Worm (Caenorhabditis elegans) whole organism, L1 larva: ENCODE measurements around the gene T13C5.3.

Experiments
- F16B12.6 ChIP-seq: fragments of 150-350 bp; optimal IDR thresholded peaks from 2 replicates; lab custom pipeline; 2014; ENCODE audit warnings: missing biosample characterization, missing genetic modification characterization
- blmp-1 ChIP-seq: fragments of 150-350 bp; optimal IDR thresholded peaks from 2 replicates; lab custom pipeline; 2014; ENCODE audit warnings: missing biosample characterization, missing genetic modification characterization
- ceh-63 ChIP-seq: fragments of 200-800 bp; sonication (Bioruptor generic); optimal IDR thresholded peaks from 2 replicates; lab custom pipeline; 2018; ENCODE audit warnings: mild to moderate bottlenecking, missing genetic modification characterization, missing compliant biosample characterization
- ceh-8 ChIP-seq: fragments of 200-800 bp; sonication (Bioruptor generic); optimal IDR thresholded peaks from 2 replicates; lab custom pipeline; 2018; ENCODE audit warnings: mild to moderate bottlenecking, missing genetic modification characterization, moderate library complexity, missing compliant biosample characterization
- ceh-82 ChIP-seq, 3 experiments: fragments of 150-350 bp in 1 of 3; sonication (generic microtip) in 2 of 3; optimal IDR thresholded peaks; 2 replicates each; lab custom pipeline; 2014 to 2017; ENCODE audit warnings: missing biosample characterization in 3 of 3, missing genetic modification characterization in 3 of 3
- ceh-88 ChIP-seq: fragments of 200-800 bp; sonication (Bioruptor generic); IDR thresholded peaks from 2 replicates; pipeline ENCODE4 v1.3.6; 2022; ENCODE audit warnings: missing genetic modification characterization, missing compliant biosample characterization
- dpl-1 ChIP-seq, 3 experiments: fragments of 150-350 bp in 2 of 3; sonication (generic microtip) in 1 of 3; optimal IDR thresholded peaks; 2 replicates each; lab custom pipeline; 2014 to 2017; ENCODE audit warnings: missing biosample characterization in 3 of 3, missing genetic modification characterization in 3 of 3, missing genetic modification reagents in 3 of 3
- efl-1 ChIP-seq, 4 experiments: fragments of 150-350 bp; optimal IDR thresholded peaks in 3 of 4; peaks in 1 of 4; 1 replicate in 1 of 4; 2 replicates in 3 of 4; lab custom pipeline; 2014; ENCODE audit warnings: missing biosample characterization in 2 of 4, missing genetic modification characterization in 2 of 4, missing genetic modification reagents in 2 of 4
- egl-27 ChIP-seq, 2 experiments: fragments of 150-350 bp in 1 of 2; sonication (generic microtip); optimal IDR thresholded peaks; 3 replicates each; lab custom pipeline; 2017 to 2018; ENCODE audit warnings: missing biosample characterization in 2 of 2, missing genetic modification characterization in 2 of 2, missing genetic modification reagents in 2 of 2
- elt-2 ChIP-seq: sonication (generic microtip); optimal IDR thresholded peaks from 2 replicates; lab custom pipeline; 2016; ENCODE audit warnings: missing genetic modification characterization, mild to moderate bottlenecking, inconsistent platforms, missing compliant biosample characterization, missing genetic modification reagents
- elt-3 ChIP-seq, 6 experiments: fragments of 150-350 bp in 1 of 6; sonication (generic microtip); optimal IDR thresholded peaks; 2 replicates each; lab custom pipeline; 2017 to 2018; ENCODE audit warnings: missing biosample characterization in 6 of 6, missing genetic modification characterization in 6 of 6, inconsistent platforms in 1 of 6
- ets-5 ChIP-seq: fragments of 200-800 bp; sonication (Bioruptor generic); IDR thresholded peaks from 2 replicates; pipeline ENCODE4 v1.3.6; 2022; ENCODE audit warnings: missing genetic modification characterization, missing compliant biosample characterization
- fkh-4 ChIP-seq: sonication (generic microtip); optimal IDR thresholded peaks from 2 replicates; lab custom pipeline; 2016; ENCODE audit warnings: missing compliant biosample characterization, missing genetic modification characterization, borderline replicate concordance
- fkh-8 ChIP-seq: sonication (generic microtip); optimal IDR thresholded peaks from 2 replicates; lab custom pipeline; 2016; ENCODE audit warnings: mild to moderate bottlenecking, missing genetic modification characterization, missing compliant biosample characterization
- fos-1 ChIP-seq: fragments of 150-350 bp; optimal IDR thresholded peaks from 2 replicates; lab custom pipeline; 2014; ENCODE audit warnings: missing biosample characterization, missing genetic modification characterization
- grh-1 ChIP-seq: fragments of 200-800 bp; sonication (Bioruptor generic); IDR thresholded peaks from 2 replicates; pipeline ENCODE4 v1.3.6; 2022; ENCODE audit warnings: missing genetic modification reagents, missing genetic modification characterization, missing compliant biosample characterization
- hlh-17 ChIP-seq: fragments of 200-800 bp; sonication (Bioruptor generic); optimal IDR thresholded peaks from 2 replicates; lab custom pipeline; 2018; ENCODE audit warnings: missing genetic modification characterization, mild to moderate bottlenecking, missing compliant biosample characterization, moderate library complexity, borderline replicate concordance
- hlh-4 ChIP-seq: sonication (generic microtip); optimal IDR thresholded peaks from 2 replicates; lab custom pipeline; 2016; ENCODE audit warnings: mild to moderate bottlenecking, missing genetic modification characterization, missing compliant biosample characterization
- hpl-2 ChIP-seq: fragments of 150-350 bp; optimal IDR thresholded peaks from 2 replicates; lab custom pipeline; 2014; ENCODE audit warnings: missing biosample characterization, missing genetic modification reagents, missing genetic modification characterization
- irx-1 ChIP-seq: sonication (generic microtip); optimal IDR thresholded peaks from 2 replicates; lab custom pipeline; 2016; ENCODE audit warnings: missing genetic modification characterization, missing compliant biosample characterization
- jun-1 ChIP-seq: fragments of 150-350 bp; optimal IDR thresholded peaks from 2 replicates; lab custom pipeline; 2014; ENCODE audit warnings: missing biosample characterization, missing genetic modification reagents, missing genetic modification characterization
- lin-14 ChIP-seq: fragments of 200-800 bp; sonication (Bioruptor generic); optimal IDR thresholded peaks from 2 replicates; lab custom pipeline; 2018; ENCODE audit warnings: mild to moderate bottlenecking, missing genetic modification characterization, moderate library complexity, missing compliant biosample characterization
- lin-35 ChIP-seq, 2 experiments: fragments of 150-350 bp; optimal IDR thresholded peaks; 2 replicates each; lab custom pipeline; 2014; ENCODE audit warnings: missing biosample characterization in 2 of 2, missing genetic modification characterization in 2 of 2, missing genetic modification reagents in 2 of 2
- lir-3 ChIP-seq: sonication (generic microtip); optimal IDR thresholded peaks from 2 replicates; lab custom pipeline; 2016; ENCODE audit warnings: mild to moderate bottlenecking, missing genetic modification characterization, moderate library complexity, missing compliant biosample characterization; ENCODE audit not compliant: poor library complexity
- mdl-1 ChIP-seq, 2 experiments: fragments of 150-350 bp; optimal IDR thresholded peaks; 2 replicates each; lab custom pipeline; 2014 to 2017; ENCODE audit warnings: missing biosample characterization in 2 of 2, missing genetic modification characterization in 2 of 2, inconsistent platforms in 1 of 2
- mep-1 ChIP-seq: fragments of 150-350 bp; optimal IDR thresholded peaks from 2 replicates; lab custom pipeline; 2014; ENCODE audit warnings: missing biosample characterization, missing genetic modification characterization
- nhr-19 ChIP-seq: fragments of 200-800 bp; sonication (Bioruptor generic); conservative IDR thresholded peaks from 2 replicates; pipeline ENCODE4 v1.3.6; 2022; ENCODE audit warnings: missing genetic modification characterization, missing compliant biosample characterization
- nhr-20 ChIP-seq: sonication (generic microtip); optimal IDR thresholded peaks from 2 replicates; lab custom pipeline; 2016; ENCODE audit warnings: mild to moderate bottlenecking, missing genetic modification characterization, missing compliant biosample characterization
- nhr-237 ChIP-seq: fragments of 150-350 bp; optimal IDR thresholded peaks from 2 replicates; lab custom pipeline; 2014; ENCODE audit warnings: missing biosample characterization, missing genetic modification characterization
- nhr-47 ChIP-seq: sonication (generic microtip); optimal IDR thresholded peaks from 2 replicates; lab custom pipeline; 2016; ENCODE audit warnings: mild to moderate bottlenecking, missing genetic modification characterization, moderate library complexity, missing compliant biosample characterization
- nhr-71 ChIP-seq: sonication (generic microtip); optimal IDR thresholded peaks from 2 replicates; lab custom pipeline; 2016; ENCODE audit warnings: mild to moderate bottlenecking, missing genetic modification characterization, moderate library complexity, missing compliant biosample characterization
- nhr-77 ChIP-seq: fragments of 150-350 bp; optimal IDR thresholded peaks from 2 replicates; lab custom pipeline; 2014; ENCODE audit warnings: missing biosample characterization, missing genetic modification characterization
- nhr-84 ChIP-seq: sonication (generic microtip); optimal IDR thresholded peaks from 2 replicates; lab custom pipeline; 2017; ENCODE audit warnings: missing biosample characterization, missing genetic modification characterization
- nhr-85 ChIP-seq: sonication (generic microtip); peaks from one replicate; lab custom pipeline; 2016; ENCODE audit warnings: missing genetic modification characterization, inconsistent platforms, missing compliant biosample characterization
- nhr-90 ChIP-seq: sonication (generic microtip); optimal IDR thresholded peaks from 2 replicates; lab custom pipeline; 2016; ENCODE audit warnings: mild to moderate bottlenecking, missing genetic modification characterization, missing compliant biosample characterization; ENCODE audit not compliant: poor library complexity
- pag-3 ChIP-seq: sonication (generic microtip); optimal IDR thresholded peaks from 2 replicates; lab custom pipeline; 2017; ENCODE audit warnings: missing genetic modification characterization, mild to moderate bottlenecking, missing compliant biosample characterization, antibody characterized with exemption, borderline replicate concordance; ENCODE audit not compliant: insufficient read depth
- pax-3 ChIP-seq: fragments of 200-800 bp; sonication (Bioruptor generic); optimal IDR thresholded peaks from 2 replicates; lab custom pipeline; 2018; ENCODE audit warnings: mild to moderate bottlenecking, missing genetic modification characterization, moderate library complexity, missing compliant biosample characterization
- pqm-1 ChIP-seq: sonication (generic microtip); optimal IDR thresholded peaks from 3 replicates; lab custom pipeline; 2017; ENCODE audit warnings: missing biosample characterization, missing genetic modification characterization
- sox-4 ChIP-seq: sonication (generic microtip); optimal IDR thresholded peaks from 2 replicates; lab custom pipeline; 2016; ENCODE audit warnings: missing genetic modification characterization, missing compliant biosample characterization
- sptf-1 ChIP-seq: fragments of 150-350 bp; optimal IDR thresholded peaks from 2 replicates; lab custom pipeline; 2014; ENCODE audit warnings: missing biosample characterization, missing genetic modification characterization
- sup-37 ChIP-seq: fragments of 200-800 bp; sonication (Bioruptor generic); optimal IDR thresholded peaks from 2 replicates; lab custom pipeline; 2018; ENCODE audit warnings: mild to moderate bottlenecking, missing genetic modification characterization, missing compliant biosample characterization
- swsn-7 ChIP-seq: sonication (generic microtip); optimal IDR thresholded peaks from 2 replicates; lab custom pipeline; 2016; ENCODE audit warnings: missing genetic modification characterization, missing compliant biosample characterization
- tbx-2 ChIP-seq: sonication (generic microtip); optimal IDR thresholded peaks from 2 replicates; lab custom pipeline; 2016; ENCODE audit warnings: missing genetic modification characterization, missing compliant biosample characterization
- unc-30 ChIP-seq: sonication (generic microtip); optimal IDR thresholded peaks from 2 replicates; lab custom pipeline; 2017; ENCODE audit warnings: missing biosample characterization, missing genetic modification characterization
- unc-62 ChIP-seq: fragments of 150-350 bp; optimal IDR thresholded peaks from 2 replicates; lab custom pipeline; 2014; ENCODE audit warnings: missing biosample characterization, missing genetic modification reagents, missing genetic modification characterization
- vab-15 ChIP-seq: sonication (generic microtip); optimal IDR thresholded peaks from 2 replicates; lab custom pipeline; 2017; ENCODE audit warnings: missing genotype, mild to moderate bottlenecking, missing genetic modification characterization, missing compliant biosample characterization
- zag-1 ChIP-seq: fragments of 150-350 bp; optimal IDR thresholded peaks from 2 replicates; lab custom pipeline; 2014; ENCODE audit warnings: missing biosample characterization, missing genetic modification characterization

The T13C5.3 gene

DNA sequence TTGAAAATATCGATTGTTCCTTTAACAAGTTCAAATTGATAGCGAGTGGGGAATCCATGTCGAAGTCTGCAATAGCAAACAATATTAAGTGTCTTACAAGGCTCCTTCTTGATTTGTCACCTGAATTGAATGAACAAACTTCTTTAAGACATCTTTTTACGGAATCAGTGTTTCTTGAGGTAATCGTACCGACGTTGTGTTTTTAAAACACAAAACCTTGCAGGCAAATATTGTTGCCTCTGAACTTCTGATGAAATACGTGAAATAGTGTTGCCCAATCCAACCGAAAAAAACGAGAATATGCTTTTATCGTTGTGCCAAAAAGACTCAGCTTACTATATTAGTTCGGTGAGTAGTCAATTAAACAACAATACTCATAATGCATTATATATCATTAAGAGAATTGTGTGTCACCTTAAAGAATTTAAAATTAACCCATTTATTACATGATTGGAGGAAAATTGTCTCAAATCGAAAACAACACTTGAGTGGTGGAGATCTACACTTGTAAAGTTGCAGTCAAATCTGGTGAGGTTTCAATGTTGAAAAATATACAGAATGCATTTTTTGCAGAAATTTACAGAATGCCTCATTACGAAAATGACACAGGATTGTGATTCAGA is at the start of gene T13C5.3, which contains the start of gene T25B2.4:
TSS of gene T13C5.3 (plus strand) at position 573 of the 623 bp plus-strand sequence.
TSS of gene T25B2.4 (plus strand) at position 301 of the 623 bp plus-strand sequence.
- TF ChIP-seq unc-62 (no peak), ceh-8 (GFP tag; lab: Kevin White, UChicago) (no peak), vab-15 (tag; lab: Kevin White, UChicago) (no peak), ets-5 (GFP tag; lab: Robert Waterston, UW) (no peak), tbx-2 (tag; lab: Kevin White, UChicago) (no peak), ceh-82 (tag; optimal IDR thresholded peaks at IDR 0.05; lab: Kevin White, UChicago) (no peak), nhr-90 (tag; lab: Kevin White, UChicago) (no peak), hlh-17 (GFP tag; lab: Kevin White, UChicago) (no peak), lir-3 (tag; lab: Kevin White, UChicago) (no peak), pag-3 (no peak), sox-4 (tag; lab: Kevin White, UChicago) (no peak), nhr-19 (GFP tag; lab: Robert Waterston, UW) (no peak), unc-30 (no peak), hpl-2 (GFP tag; lab: Kevin White, UChicago) (no peak)

DNA sequence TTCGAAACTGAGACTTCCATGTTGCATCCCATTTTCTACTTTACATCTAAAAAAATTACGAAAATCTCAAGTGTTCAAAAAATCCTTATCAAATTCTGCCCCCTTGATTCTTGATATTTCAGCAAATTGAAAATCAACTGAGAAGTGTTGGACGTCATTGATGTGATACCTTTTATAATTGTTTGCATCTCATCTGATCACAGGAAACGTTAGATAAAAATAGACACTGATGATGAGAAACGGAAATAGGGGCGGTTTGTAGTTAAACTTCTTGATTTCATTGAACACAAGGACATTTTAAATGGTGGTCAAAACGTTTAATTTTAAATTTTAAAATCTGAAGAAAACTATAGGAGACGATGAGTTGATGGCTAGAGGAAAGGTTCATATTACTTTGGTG is 49.5 kb upstream of the T13C5.3 start:
- TF ChIP-seq fos-1 (tag; lab: Kevin White, UChicago) (no peak), grh-1 (GFP tag; lab: Robert Waterston, UW) (no peak), zag-1 (tag; lab: Kevin White, UChicago) (no peak), dpl-1 (GFP tag; optimal IDR thresholded peaks at IDR 0.05; lab: Kevin White, UChicago) (no peak), mep-1 (no peak), fkh-4 (no peak), pax-3 (tag; lab: Kevin White, UChicago) (no peak), F16B12.6 (tag; lab: Kevin White, UChicago) (no peak), jun-1 (tag; lab: Kevin White, UChicago) (no peak), unc-62 (no peak), pqm-1 (no peak), nhr-84 (tag; lab: Kevin White, UChicago) (no peak), nhr-237 (tag; lab: Kevin White, UChicago) (no peak), elt-3 (tag; optimal IDR thresholded peaks at IDR 0.05; lab: Kevin White, UChicago) (peak in 2 of 6 experiments; percentile 7 to 52), nhr-85 (tag; lab: Kevin White, UChicago) (peak; percentile 59)

DNA sequence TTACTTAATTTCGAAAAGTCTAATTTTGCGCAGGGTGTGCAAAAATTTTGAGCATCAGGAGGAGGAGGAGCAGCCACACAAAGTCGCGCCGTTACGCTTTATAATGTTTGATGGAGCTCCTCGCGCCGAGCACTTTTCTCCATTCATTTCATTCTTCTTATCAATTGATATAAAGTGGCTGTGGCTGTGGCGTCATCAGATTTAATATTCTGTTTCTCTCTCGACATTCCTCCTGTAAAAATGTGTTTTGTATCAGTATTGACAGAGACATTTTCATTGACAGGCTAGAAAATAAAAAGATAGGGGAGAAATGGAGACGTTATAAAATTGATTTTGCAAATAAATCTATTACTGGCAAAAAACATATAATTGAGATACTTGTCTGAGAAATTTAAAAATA is 49.0 kb upstream of the T13C5.3 start:
- no peak for TF ChIP-seq fos-1 (tag; lab: Kevin White, UChicago)
- no peak for TF ChIP-seq pax-3 (tag; lab: Kevin White, UChicago)
- no peak for TF ChIP-seq egl-27 (tag; optimal IDR thresholded peaks at IDR 0.05; lab: Kevin White, UChicago)
- TF ChIP-seq ceh-63 (GFP tag; lab: Kevin White, UChicago) = no peak
- no peak for TF ChIP-seq dpl-1 (GFP tag; optimal IDR thresholded peaks at IDR 0.05; lab: Kevin White, UChicago)
- TF ChIP-seq ceh-88 (GFP tag; lab: Robert Waterston, UW) = no peak
- no peak for TF ChIP-seq efl-1 (optimal IDR thresholded peaks at IDR 0.05; lab: Kevin White, UChicago)
- peak in 1 of 2 experiments; percentile 27 for TF ChIP-seq efl-1 (GFP tag; optimal IDR thresholded peaks at IDR 0.05 in 1 of 2; lab: Kevin White, UChicago)
- no peak for TF ChIP-seq mep-1
- peak; percentile 53 for TF ChIP-seq elt-2 (tag; lab: Kevin White, UChicago)
- TF ChIP-seq lin-14 = peak; percentile 2
- TF ChIP-seq sup-37 = no peak
- TF ChIP-seq irx-1 (tag; lab: Kevin White, UChicago) = no peak
- TF ChIP-seq nhr-71 = peak; percentile 15
- TF ChIP-seq swsn-7 = no peak
- no peak for TF ChIP-seq nhr-237 (tag; lab: Kevin White, UChicago)
- no peak for TF ChIP-seq sptf-1 (tag; lab: Kevin White, UChicago)
- TF ChIP-seq mdl-1 (tag; optimal IDR thresholded peaks at IDR 0.05; lab: Kevin White, UChicago) = no peak
- peak; percentile 42 for TF ChIP-seq nhr-77 (tag; lab: Kevin White, UChicago)
- peak in 1 of 2 experiments; percentile 19 for TF ChIP-seq lin-35 (GFP tag; optimal IDR thresholded peaks at IDR 0.05; lab: Kevin White, UChicago)
- TF ChIP-seq fkh-8 (tag; lab: Kevin White, UChicago) = no peak
- TF ChIP-seq hlh-4 (tag; lab: Kevin White, UChicago) = no peak
- peak; percentile 1 for TF ChIP-seq nhr-20 (tag; lab: Kevin White, UChicago)
- no peak for TF ChIP-seq blmp-1 (tag; lab: Kevin White, UChicago)
- no peak for TF ChIP-seq ceh-8 (GFP tag; lab: Kevin White, UChicago)
- TF ChIP-seq nhr-47 (tag; lab: Kevin White, UChicago) = no peak
